Worm (Caenorhabditis elegans): Measurements from ENCODE around the gene srg-58.

The srg-58 gene

DNA sequence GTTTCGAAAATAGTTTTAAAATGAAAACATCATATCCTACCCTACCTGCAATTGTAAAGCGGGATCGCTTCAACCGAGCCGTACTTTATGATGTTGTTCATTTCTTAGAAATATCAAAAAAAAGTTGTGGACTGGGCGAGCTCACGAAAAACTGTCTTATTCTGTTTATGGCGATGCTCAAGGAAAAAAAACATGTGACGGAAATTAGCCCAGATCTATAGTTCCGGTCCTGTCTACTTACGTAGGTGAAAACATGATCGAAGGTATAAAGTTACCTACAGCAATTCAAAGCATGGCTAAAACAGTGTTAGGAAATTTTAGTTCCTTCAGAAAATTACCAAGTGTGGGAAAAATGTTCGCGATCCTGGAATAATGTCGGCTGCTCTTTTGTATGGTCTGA, 38.6 kb downstream of the srg-58 start, which contains the start of gene srt-27:
srt-27 (minus strand) TSS at position 101 of the 400 bp plus-strand sequence.
- TF ChIP-seq tbx-37 (GFP tag; conservative IDR thresholded peaks at IDR 0.05) (no peak), aly-1 (tag; optimal IDR thresholded peaks at IDR 0.05) (no peak), ama-1 (optimal IDR thresholded peaks at IDR 0.05) (no peak), hmbx-1 (tag; optimal IDR thresholded peaks at IDR 0.05) (no peak), F13C5.2 (tag; optimal IDR thresholded peaks at IDR 0.05) (no peak), flt-1 (GFP tag; IDR thresholded peaks at IDR 0.05) (no peak), ceh-13 (GFP tag; optimal IDR thresholded peaks at IDR 0.05) (no peak), ets-7 (tag; optimal IDR thresholded peaks at IDR 0.05) (no peak)

- no peak for TF ChIP-seq ceh-36 (tag; optimal IDR thresholded peaks at IDR 0.05)
- TF ChIP-seq ets-7 (tag; optimal IDR thresholded peaks at IDR 0.05), result no peak
- no peak for TF ChIP-seq tbx-37 (GFP tag; conservative IDR thresholded peaks at IDR 0.05)
- no peak for TF ChIP-seq scrt-1 (GFP tag; IDR thresholded peaks at IDR 0.05)
- TF ChIP-seq ceh-13 (GFP tag; optimal IDR thresholded peaks at IDR 0.05), result no peak
- no peak for TF ChIP-seq tra-4 (tag; optimal IDR thresholded peaks at IDR 0.05)
- TF ChIP-seq sea-1 (GFP tag; conservative IDR thresholded peaks at IDR 0.05), result no peak
- no peak for TF ChIP-seq flt-1 (GFP tag; IDR thresholded peaks at IDR 0.05)
- TF ChIP-seq B0310.2 (tag; optimal IDR thresholded peaks at IDR 0.05), result no peak
- no peak for TF ChIP-seq tbx-11 (GFP tag; IDR thresholded peaks at IDR 0.05)
- TF ChIP-seq hmbx-1 (tag; optimal IDR thresholded peaks at IDR 0.05), result no peak
- no peak for TF ChIP-seq hmg-4 (GFP tag; optimal IDR thresholded peaks at IDR 0.05)
- no peak for TF ChIP-seq hnd-1 (tag; optimal IDR thresholded peaks at IDR 0.05)
- no peak for TF ChIP-seq ama-1 (optimal IDR thresholded peaks at IDR 0.05)
- no peak for TF ChIP-seq aly-1 (tag; optimal IDR thresholded peaks at IDR 0.05)
- TF ChIP-seq F13C5.2 (tag; optimal IDR thresholded peaks at IDR 0.05), result no peak
These were observed 40.6 kb downstream of the srg-58 start, which contains the start of gene srt-29 for ce11 chrV:2718688-2719185. TSS of gene srt-29 (minus strand) at chrV:2719135.

DNA sequence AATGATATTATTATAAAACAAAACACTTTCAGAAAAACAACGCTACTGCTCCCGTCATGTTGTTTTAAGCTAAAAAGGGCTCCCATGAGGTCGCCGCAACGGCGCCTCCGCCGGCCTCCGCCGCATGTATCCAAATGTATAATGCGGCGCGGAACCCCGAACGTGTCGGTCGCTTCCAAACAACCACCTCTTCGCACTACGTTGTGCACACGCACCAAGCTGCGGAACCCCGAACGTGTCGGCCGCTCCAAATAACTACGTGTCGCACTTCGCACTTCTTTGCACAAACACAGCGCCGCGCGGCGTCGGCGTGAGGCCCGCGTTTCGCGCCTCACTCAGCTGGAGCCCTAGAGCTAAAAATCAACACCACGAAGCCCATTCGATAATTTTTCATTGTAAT, 42.4 kb downstream of the srg-58 start:
- TF ChIP-seq tbx-11 (GFP tag; IDR thresholded peaks at IDR 0.05) (no peak), aly-1 (tag; optimal IDR thresholded peaks at IDR 0.05) (no peak), F13C5.2 (tag; optimal IDR thresholded peaks at IDR 0.05) (no peak), sea-1 (GFP tag; conservative IDR thresholded peaks at IDR 0.05) (0 out of 2 replicates have a peak, but pooled peaks have one; percentile 32)

ce11 chrV:2713532-2713931, 45.8 kb downstream of the srg-58 start, which contains the start of gene srt-28:
TSS of gene srt-28 (minus strand) at chrV:2713632.
- no peak for TF ChIP-seq hnd-1 (tag; optimal IDR thresholded peaks at IDR 0.05)
- no peak for TF ChIP-seq ets-7 (tag; optimal IDR thresholded peaks at IDR 0.05)
- no peak for TF ChIP-seq hmg-4 (GFP tag; optimal IDR thresholded peaks at IDR 0.05)
- TF ChIP-seq F13C5.2 (tag; optimal IDR thresholded peaks at IDR 0.05), result no peak
- no peak for TF ChIP-seq pes-1 (GFP tag; IDR thresholded peaks at IDR 0.05)
- TF ChIP-seq B0310.2 (tag; optimal IDR thresholded peaks at IDR 0.05), result no peak
- no peak for TF ChIP-seq tbx-37 (GFP tag; conservative IDR thresholded peaks at IDR 0.05)
- TF ChIP-seq ceh-36 (tag; optimal IDR thresholded peaks at IDR 0.05), result no peak
- TF ChIP-seq tbx-11 (GFP tag; IDR thresholded peaks at IDR 0.05), result no peak
- no peak for TF ChIP-seq flt-1 (GFP tag; IDR thresholded peaks at IDR 0.05)
- TF ChIP-seq ceh-13 (GFP tag; optimal IDR thresholded peaks at IDR 0.05), result no peak
- TF ChIP-seq aly-1 (tag; optimal IDR thresholded peaks at IDR 0.05), result no peak
- TF ChIP-seq tra-4 (tag; optimal IDR thresholded peaks at IDR 0.05), result no peak
- no peak for TF ChIP-seq ama-1 (optimal IDR thresholded peaks at IDR 0.05)
- no peak for TF ChIP-seq scrt-1 (GFP tag; IDR thresholded peaks at IDR 0.05)
- TF ChIP-seq hmbx-1 (tag; optimal IDR thresholded peaks at IDR 0.05), result no peak
- no peak for TF ChIP-seq sea-1 (GFP tag; conservative IDR thresholded peaks at IDR 0.05)

DNA sequence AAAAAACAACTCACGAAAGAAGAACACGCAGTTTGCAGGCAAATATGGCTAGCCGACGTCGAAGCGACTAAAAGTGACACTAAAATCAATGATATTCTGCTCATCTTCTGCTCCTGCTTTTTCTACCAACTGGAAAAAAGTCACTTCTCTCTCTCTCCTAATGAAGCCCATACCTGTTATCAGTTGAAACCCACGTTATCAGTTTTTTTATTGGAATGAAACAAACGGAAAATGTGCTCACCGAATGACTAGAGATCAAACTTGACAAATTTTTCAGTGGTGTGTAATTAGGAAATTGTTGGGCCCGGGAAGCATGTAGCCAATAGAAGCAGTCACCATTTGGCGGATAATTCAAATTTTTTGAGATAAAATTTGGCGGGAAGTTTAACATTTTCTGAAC, 47.9 kb downstream of the srg-58 start, which contains the start of gene C24B9.3:
C24B9.3 (minus strand) TSS at position 171 of the 400 bp plus-strand sequence.
- TF ChIP-seq B0310.2 (tag; optimal IDR thresholded peaks at IDR 0.05), result no peak
- no peak for TF ChIP-seq hmbx-1 (tag; optimal IDR thresholded peaks at IDR 0.05)
- no peak for TF ChIP-seq pes-1 (GFP tag; IDR thresholded peaks at IDR 0.05)
- no peak for TF ChIP-seq scrt-1 (GFP tag; IDR thresholded peaks at IDR 0.05)
- TF ChIP-seq tra-4 (tag; optimal IDR thresholded peaks at IDR 0.05), result no peak
- TF ChIP-seq F13C5.2 (tag; optimal IDR thresholded peaks at IDR 0.05), result no peak
- no peak for TF ChIP-seq ets-7 (tag; optimal IDR thresholded peaks at IDR 0.05)
- no peak for TF ChIP-seq hmg-4 (GFP tag; optimal IDR thresholded peaks at IDR 0.05)
- TF ChIP-seq sea-1 (GFP tag; conservative IDR thresholded peaks at IDR 0.05), result no peak
- TF ChIP-seq ama-1 (optimal IDR thresholded peaks at IDR 0.05), result no peak
- no peak for TF ChIP-seq tbx-11 (GFP tag; IDR thresholded peaks at IDR 0.05)
- TF ChIP-seq ceh-13 (GFP tag; optimal IDR thresholded peaks at IDR 0.05), result no peak
- no peak for TF ChIP-seq hnd-1 (tag; optimal IDR thresholded peaks at IDR 0.05)
- no peak for TF ChIP-seq ceh-36 (tag; optimal IDR thresholded peaks at IDR 0.05)
- no peak for TF ChIP-seq flt-1 (GFP tag; IDR thresholded peaks at IDR 0.05)
- no peak for TF ChIP-seq aly-1 (tag; optimal IDR thresholded peaks at IDR 0.05)
- no peak for TF ChIP-seq tbx-37 (GFP tag; conservative IDR thresholded peaks at IDR 0.05)

DNA sequence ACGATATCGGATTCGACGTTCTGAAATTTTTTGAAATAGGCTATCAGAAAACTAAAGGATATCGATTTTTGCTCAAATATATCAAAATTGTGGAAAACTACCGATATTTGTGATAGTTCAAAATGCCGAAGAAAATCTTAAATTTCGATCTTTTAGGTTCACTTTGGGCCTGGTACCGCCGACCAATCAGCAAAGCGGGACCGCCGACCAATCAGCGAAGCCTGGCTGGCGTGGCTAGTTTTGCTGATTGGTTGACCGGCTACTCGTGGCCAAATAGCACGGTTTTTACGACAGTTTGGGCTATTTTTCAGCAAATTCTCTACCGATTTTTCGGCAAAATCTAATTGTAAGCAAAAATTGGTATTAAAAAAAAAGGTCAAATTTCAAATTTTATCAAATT, 49.2 kb downstream of the srg-58 start:
- TF ChIP-seq B0310.2 (tag; optimal IDR thresholded peaks at IDR 0.05) (no peak), tbx-37 (GFP tag; conservative IDR thresholded peaks at IDR 0.05) (no peak), flt-1 (GFP tag; IDR thresholded peaks at IDR 0.05) (no peak), ceh-13 (GFP tag; optimal IDR thresholded peaks at IDR 0.05) (no peak), hmbx-1 (tag; optimal IDR thresholded peaks at IDR 0.05) (no peak), scrt-1 (GFP tag; IDR thresholded peaks at IDR 0.05) (no peak), ets-7 (tag; optimal IDR thresholded peaks at IDR 0.05) (no peak), F13C5.2 (tag; optimal IDR thresholded peaks at IDR 0.05) (no peak), ama-1 (optimal IDR thresholded peaks at IDR 0.05) (no peak), aly-1 (tag; optimal IDR thresholded peaks at IDR 0.05) (no peak), hmg-4 (GFP tag; optimal IDR thresholded peaks at IDR 0.05) (no peak)

Data from whole organism, early embryonic.